Fruit fly (Drosophila melanogaster): ENCODE results near the gene GATAd.

Gene GATAd

DNA sequence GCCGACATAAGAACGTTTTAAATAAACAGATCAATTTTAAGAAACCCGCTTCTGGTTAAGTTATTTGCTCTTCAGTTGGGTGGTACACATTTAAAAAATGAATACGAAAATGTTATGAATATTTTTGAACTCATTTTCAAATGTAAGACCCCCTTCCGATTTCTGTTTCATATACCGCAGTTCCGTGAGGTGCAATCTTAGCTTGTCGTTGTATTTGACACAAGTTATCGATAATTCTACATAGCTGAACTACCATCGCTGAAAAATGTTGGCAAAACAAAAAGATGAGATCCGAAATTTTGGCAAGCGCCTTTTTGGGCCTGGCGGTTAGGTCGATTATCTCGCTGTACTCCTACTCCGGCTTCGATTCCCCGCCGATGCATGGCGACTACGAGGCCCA is 46.3 kb downstream of the GATAd start, which contains the start of gene gny (continued):
- no peak for TF ChIP-seq Six4 (GFP tag; optimal IDR thresholded peaks at IDR 0.05)
- TF ChIP-seq z (GFP tag; IDR thresholded peaks at IDR 0.05), result no peak
- TF ChIP-seq schlank (tag; optimal IDR thresholded peaks at IDR 0.05), result no peak
- TF ChIP-seq CG13287 (GFP tag; IDR thresholded peaks at IDR 0.05; ENCODE audit: partially characterized antibody), result peak; percentile 42; the same call in 1 of the 2 replicates
- TF ChIP-seq CG11085 (GFP tag; IDR thresholded peaks at IDR 0.05), result no peak
- no peak for TF ChIP-seq CG31388 (GFP tag; optimal IDR thresholded peaks at IDR 0.05)
- TF ChIP-seq CG18011 (GFP tag; optimal IDR thresholded peaks at IDR 0.05), result no peak
- no peak for TF ChIP-seq eyg (GFP tag; optimal IDR thresholded peaks at IDR 0.05)
- TF ChIP-seq GATAe (GFP tag; conservative IDR thresholded peaks at IDR 0.05), result no peak
- no peak for TF ChIP-seq Ptx1 (GFP tag; IDR thresholded peaks at IDR 0.05)
- TF ChIP-seq Ets97D (GFP tag; optimal IDR thresholded peaks at IDR 0.05), result peak; percentile 26
- TF ChIP-seq toy (GFP tag; IDR thresholded peaks at IDR 0.05), result no peak
- TF ChIP-seq Atf3 (GFP tag; optimal IDR thresholded peaks at IDR 0.05), result no peak
- no peak for TF ChIP-seq sqz (GFP tag; optimal IDR thresholded peaks at IDR 0.05)
- TF ChIP-seq CG4404 (GFP tag; IDR thresholded peaks at IDR 0.05), result no peak
- no peak for TF ChIP-seq CG17612 (GFP tag; IDR thresholded peaks at IDR 0.05)
- no peak for TF ChIP-seq wor (GFP tag; IDR thresholded peaks at IDR 0.05)
- no peak for TF ChIP-seq CG30431 (GFP tag; optimal IDR thresholded peaks at IDR 0.05)
- TF ChIP-seq Dfd (GFP tag; optimal IDR thresholded peaks at IDR 0.05), result no peak
- TF ChIP-seq CG9797 (GFP tag; optimal IDR thresholded peaks at IDR 0.05), result peak; percentile 11
- TF ChIP-seq Blimp-1 (GFP tag; optimal IDR thresholded peaks at IDR 0.05), result no peak
- TF ChIP-seq Myb (GFP tag; optimal IDR thresholded peaks at IDR 0.05), result peak; percentile 82
- TF ChIP-seq fd102C (GFP tag; optimal IDR thresholded peaks at IDR 0.05), result no peak
- TF ChIP-seq CG10654 (GFP tag; optimal IDR thresholded peaks at IDR 0.05), result no peak
- no peak for TF ChIP-seq CG4707 (GFP tag; optimal IDR thresholded peaks at IDR 0.05)
- no peak for TF ChIP-seq bsh (GFP tag; optimal IDR thresholded peaks at IDR 0.05)
- TF ChIP-seq pros (GFP tag; optimal IDR thresholded peaks at IDR 0.05), result no peak
- TF ChIP-seq jumu (GFP tag; optimal IDR thresholded peaks at IDR 0.05), result no peak
- no peak for TF ChIP-seq lab (GFP tag; optimal IDR thresholded peaks at IDR 0.05)
- no peak for TF ChIP-seq danr (GFP tag; IDR thresholded peaks at IDR 0.05)
- no peak for TF ChIP-seq Max (GFP tag; optimal IDR thresholded peaks at IDR 0.05)
- TF ChIP-seq cas (GFP tag; IDR thresholded peaks at IDR 0.05), result no peak
- TF ChIP-seq luna (GFP tag; optimal IDR thresholded peaks at IDR 0.05), result no peak
- TF ChIP-seq bbx (GFP tag; IDR thresholded peaks at IDR 0.05; ENCODE audit: partially characterized antibody), result no peak
- TF ChIP-seq Ravus (GFP tag; IDR thresholded peaks at IDR 0.05), result no peak
- no peak for TF ChIP-seq Sry-β (GFP tag; optimal IDR thresholded peaks at IDR 0.05)
- peak; percentile 87 for TF ChIP-seq Sry-δ (GFP tag; optimal IDR thresholded peaks at IDR 0.05)
- peak; percentile 97 for TF ChIP-seq pfk (GFP tag; optimal IDR thresholded peaks at IDR 0.05)
- TF ChIP-seq CG12104 (GFP tag; optimal IDR thresholded peaks at IDR 0.05), result no peak
- TF ChIP-seq ttk (GFP tag; IDR thresholded peaks at IDR 0.05), result no peak
- peak; percentile 24 for TF ChIP-seq trem (tag; optimal IDR thresholded peaks at IDR 0.05)
- no peak for TF ChIP-seq CG10147 (GFP tag; optimal IDR thresholded peaks at IDR 0.05)
- TF ChIP-seq gce (GFP tag; IDR thresholded peaks at IDR 0.05), result no peak
- no peak for TF ChIP-seq CG4730 (GFP tag; IDR thresholded peaks at IDR 0.05)
- TF ChIP-seq Mad (GFP tag; optimal IDR thresholded peaks at IDR 0.05), result no peak
- no peak for TF ChIP-seq bab2 (GFP tag; optimal IDR thresholded peaks at IDR 0.05)
- TF ChIP-seq YL-1 (GFP tag; optimal IDR thresholded peaks at IDR 0.05), result peak; percentile 40
- TF ChIP-seq bcd (GFP tag; optimal IDR thresholded peaks at IDR 0.05), result no peak
- no peak for TF ChIP-seq CG34224 (GFP tag; IDR thresholded peaks at IDR 0.05; ENCODE audit: partially characterized antibody)
- TF ChIP-seq Aef1 (GFP tag; IDR thresholded peaks at IDR 0.05), result no peak
- no peak for TF ChIP-seq shn (GFP tag; optimal IDR thresholded peaks at IDR 0.05)
- no peak for TF ChIP-seq prd (optimal IDR thresholded peaks at IDR 0.05)
- no peak for TF ChIP-seq prd (GFP tag; IDR thresholded peaks at IDR 0.05)

All from whole organism, embryonic.